Worm (Caenorhabditis elegans) whole organism, L1 larva: ENCODE measurements around the gene B0563.1.

Experiments
- C04F5.9 ChIP-seq: sonication (generic microtip); optimal IDR thresholded peaks from 2 replicates; lab custom pipeline; 2016; ENCODE audit warnings: missing genetic modification characterization, missing compliant biosample characterization
- C16A3.4 ChIP-seq: fragments of 150-350 bp; optimal IDR thresholded peaks from 2 replicates; lab custom pipeline; 2014; ENCODE audit warnings: missing biosample characterization, missing genetic modification characterization
- Y116A8C.19 ChIP-seq: sonication (generic microtip); optimal IDR thresholded peaks from 2 replicates; lab custom pipeline; 2016; ENCODE audit warnings: missing compliant biosample characterization, missing genetic modification characterization, borderline replicate concordance
- aha-1 ChIP-seq: fragments of 150-350 bp; optimal IDR thresholded peaks from 2 replicates; lab custom pipeline; 2014; ENCODE audit warnings: missing biosample characterization, missing genetic modification characterization
- alr-1 ChIP-seq: fragments of 200-800 bp; sonication (Bioruptor generic); optimal IDR thresholded peaks from 2 replicates; lab custom pipeline; 2018; ENCODE audit warnings: borderline replicate concordance, mild to moderate bottlenecking, missing genetic modification characterization, missing compliant biosample characterization
- aly-2 ChIP-seq: fragments of 150-350 bp; optimal IDR thresholded peaks from 2 replicates; lab custom pipeline; 2014; ENCODE audit warnings: missing biosample characterization, missing genetic modification characterization
- blmp-1 ChIP-seq: fragments of 150-350 bp; optimal IDR thresholded peaks from 2 replicates; lab custom pipeline; 2014; ENCODE audit warnings: missing biosample characterization, missing genetic modification characterization
- ceh-8 ChIP-seq: fragments of 200-800 bp; sonication (Bioruptor generic); optimal IDR thresholded peaks from 2 replicates; lab custom pipeline; 2018; ENCODE audit warnings: mild to moderate bottlenecking, missing genetic modification characterization, moderate library complexity, missing compliant biosample characterization
- ceh-82 ChIP-seq, 3 experiments: fragments of 150-350 bp in 1 of 3; sonication (generic microtip) in 2 of 3; optimal IDR thresholded peaks; 2 replicates each; lab custom pipeline; 2014 to 2017; ENCODE audit warnings: missing biosample characterization in 3 of 3, missing genetic modification characterization in 3 of 3
- ceh-90 ChIP-seq: sonication (generic microtip); optimal IDR thresholded peaks from 2 replicates; lab custom pipeline; 2016; ENCODE audit warnings: missing genetic modification characterization, missing compliant biosample characterization
- dpl-1 ChIP-seq, 3 experiments: fragments of 150-350 bp in 2 of 3; sonication (generic microtip) in 1 of 3; optimal IDR thresholded peaks; 2 replicates each; lab custom pipeline; 2014 to 2017; ENCODE audit warnings: missing biosample characterization in 3 of 3, missing genetic modification characterization in 3 of 3, missing genetic modification reagents in 3 of 3
- dsc-1 ChIP-seq: sonication (generic microtip); optimal IDR thresholded peaks from 2 replicates; lab custom pipeline; 2016; ENCODE audit warnings: mild to moderate bottlenecking, missing genetic modification characterization, missing compliant biosample characterization
- efl-1 ChIP-seq, 4 experiments: fragments of 150-350 bp; optimal IDR thresholded peaks in 3 of 4; peaks in 1 of 4; 1 replicate in 1 of 4; 2 replicates in 3 of 4; lab custom pipeline; 2014; ENCODE audit warnings: missing biosample characterization in 2 of 4, missing genetic modification characterization in 2 of 4, missing genetic modification reagents in 2 of 4
- egl-13 ChIP-seq: sonication (generic microtip); optimal IDR thresholded peaks from 2 replicates; lab custom pipeline; 2016; ENCODE audit warnings: missing genotype, missing genetic modification reagents, missing genetic modification characterization, missing compliant biosample characterization
- elt-3 ChIP-seq, 6 experiments: fragments of 150-350 bp in 1 of 6; sonication (generic microtip); optimal IDR thresholded peaks; 2 replicates each; lab custom pipeline; 2017 to 2018; ENCODE audit warnings: missing biosample characterization in 6 of 6, missing genetic modification characterization in 6 of 6, inconsistent platforms in 1 of 6
- ets-5 ChIP-seq: fragments of 200-800 bp; sonication (Bioruptor generic); IDR thresholded peaks from 2 replicates; pipeline ENCODE4 v1.3.6; 2022; ENCODE audit warnings: missing genetic modification characterization, missing compliant biosample characterization
- fkh-4 ChIP-seq: sonication (generic microtip); optimal IDR thresholded peaks from 2 replicates; lab custom pipeline; 2016; ENCODE audit warnings: missing compliant biosample characterization, missing genetic modification characterization, borderline replicate concordance
- fkh-8 ChIP-seq: sonication (generic microtip); optimal IDR thresholded peaks from 2 replicates; lab custom pipeline; 2016; ENCODE audit warnings: mild to moderate bottlenecking, missing genetic modification characterization, missing compliant biosample characterization
- fos-1 ChIP-seq: fragments of 150-350 bp; optimal IDR thresholded peaks from 2 replicates; lab custom pipeline; 2014; ENCODE audit warnings: missing biosample characterization, missing genetic modification characterization
- grh-1 ChIP-seq: fragments of 200-800 bp; sonication (Bioruptor generic); IDR thresholded peaks from 2 replicates; pipeline ENCODE4 v1.3.6; 2022; ENCODE audit warnings: missing genetic modification reagents, missing genetic modification characterization, missing compliant biosample characterization
- hlh-17 ChIP-seq: fragments of 200-800 bp; sonication (Bioruptor generic); optimal IDR thresholded peaks from 2 replicates; lab custom pipeline; 2018; ENCODE audit warnings: missing genetic modification characterization, mild to moderate bottlenecking, missing compliant biosample characterization, moderate library complexity, borderline replicate concordance
- hpl-2 ChIP-seq: fragments of 150-350 bp; optimal IDR thresholded peaks from 2 replicates; lab custom pipeline; 2014; ENCODE audit warnings: missing biosample characterization, missing genetic modification reagents, missing genetic modification characterization
- irx-1 ChIP-seq: sonication (generic microtip); optimal IDR thresholded peaks from 2 replicates; lab custom pipeline; 2016; ENCODE audit warnings: missing genetic modification characterization, missing compliant biosample characterization
- isw-1 ChIP-seq: fragments of 200-800 bp; sonication (Bioruptor generic); IDR thresholded peaks from 2 replicates; pipeline ENCODE4 v1.3.6; 2022; ENCODE audit warnings: missing genetic modification characterization, missing compliant biosample characterization
- jun-1 ChIP-seq: fragments of 150-350 bp; optimal IDR thresholded peaks from 2 replicates; lab custom pipeline; 2014; ENCODE audit warnings: missing biosample characterization, missing genetic modification reagents, missing genetic modification characterization
- lin-13 ChIP-seq: fragments of 150-350 bp; optimal IDR thresholded peaks from 2 replicates; lab custom pipeline; 2014; ENCODE audit warnings: missing biosample characterization, missing genetic modification reagents, missing genetic modification characterization
- lin-14 ChIP-seq: fragments of 200-800 bp; sonication (Bioruptor generic); optimal IDR thresholded peaks from 2 replicates; lab custom pipeline; 2018; ENCODE audit warnings: mild to moderate bottlenecking, missing genetic modification characterization, moderate library complexity, missing compliant biosample characterization
- lin-35 ChIP-seq, 2 experiments: fragments of 150-350 bp; optimal IDR thresholded peaks; 2 replicates each; lab custom pipeline; 2014; ENCODE audit warnings: missing biosample characterization in 2 of 2, missing genetic modification characterization in 2 of 2, missing genetic modification reagents in 2 of 2
- mdl-1 ChIP-seq, 2 experiments: fragments of 150-350 bp; optimal IDR thresholded peaks; 2 replicates each; lab custom pipeline; 2014 to 2017; ENCODE audit warnings: missing biosample characterization in 2 of 2, missing genetic modification characterization in 2 of 2, inconsistent platforms in 1 of 2
- mep-1 ChIP-seq: fragments of 150-350 bp; optimal IDR thresholded peaks from 2 replicates; lab custom pipeline; 2014; ENCODE audit warnings: missing biosample characterization, missing genetic modification characterization
- nhr-12 ChIP-seq: sonication (generic microtip); optimal IDR thresholded peaks from 2 replicates; lab custom pipeline; 2017; ENCODE audit warnings: missing biosample characterization, missing genetic modification characterization
- nhr-19 ChIP-seq: fragments of 200-800 bp; sonication (Bioruptor generic); conservative IDR thresholded peaks from 2 replicates; pipeline ENCODE4 v1.3.6; 2022; ENCODE audit warnings: missing genetic modification characterization, missing compliant biosample characterization
- nhr-20 ChIP-seq: sonication (generic microtip); optimal IDR thresholded peaks from 2 replicates; lab custom pipeline; 2016; ENCODE audit warnings: mild to moderate bottlenecking, missing genetic modification characterization, missing compliant biosample characterization
- nhr-237 ChIP-seq: fragments of 150-350 bp; optimal IDR thresholded peaks from 2 replicates; lab custom pipeline; 2014; ENCODE audit warnings: missing biosample characterization, missing genetic modification characterization
- nhr-28 ChIP-seq: fragments of 150-350 bp; optimal IDR thresholded peaks from 2 replicates; lab custom pipeline; 2014; ENCODE audit warnings: missing biosample characterization, missing genetic modification characterization
- nhr-47 ChIP-seq: sonication (generic microtip); optimal IDR thresholded peaks from 2 replicates; lab custom pipeline; 2016; ENCODE audit warnings: mild to moderate bottlenecking, missing genetic modification characterization, moderate library complexity, missing compliant biosample characterization
- nhr-76 ChIP-seq: sonication (generic microtip); optimal IDR thresholded peaks from 2 replicates; lab custom pipeline; 2017; ENCODE audit warnings: missing biosample characterization, missing genetic modification characterization
- nhr-77 ChIP-seq: fragments of 150-350 bp; optimal IDR thresholded peaks from 2 replicates; lab custom pipeline; 2014; ENCODE audit warnings: missing biosample characterization, missing genetic modification characterization
- nhr-85 ChIP-seq: sonication (generic microtip); peaks from one replicate; lab custom pipeline; 2016; ENCODE audit warnings: missing genetic modification characterization, inconsistent platforms, missing compliant biosample characterization
- nhr-90 ChIP-seq: sonication (generic microtip); optimal IDR thresholded peaks from 2 replicates; lab custom pipeline; 2016; ENCODE audit warnings: mild to moderate bottlenecking, missing genetic modification characterization, missing compliant biosample characterization; ENCODE audit not compliant: poor library complexity
- pqm-1 ChIP-seq: sonication (generic microtip); optimal IDR thresholded peaks from 3 replicates; lab custom pipeline; 2017; ENCODE audit warnings: missing biosample characterization, missing genetic modification characterization
- rnt-1 ChIP-seq: sonication (generic microtip); optimal IDR thresholded peaks from 2 replicates; lab custom pipeline; 2016; ENCODE audit warnings: mild to moderate bottlenecking, missing genetic modification characterization, moderate library complexity, missing compliant biosample characterization
- snu-23 ChIP-seq: sonication (generic microtip); optimal IDR thresholded peaks from 2 replicates; lab custom pipeline; 2016; ENCODE audit warnings: missing genetic modification characterization, missing compliant biosample characterization
- sptf-1 ChIP-seq: fragments of 150-350 bp; optimal IDR thresholded peaks from 2 replicates; lab custom pipeline; 2014; ENCODE audit warnings: missing biosample characterization, missing genetic modification characterization
- sup-37 ChIP-seq: fragments of 200-800 bp; sonication (Bioruptor generic); optimal IDR thresholded peaks from 2 replicates; lab custom pipeline; 2018; ENCODE audit warnings: mild to moderate bottlenecking, missing genetic modification characterization, missing compliant biosample characterization
- swsn-7 ChIP-seq: sonication (generic microtip); optimal IDR thresholded peaks from 2 replicates; lab custom pipeline; 2016; ENCODE audit warnings: missing genetic modification characterization, missing compliant biosample characterization
- tbx-2 ChIP-seq: sonication (generic microtip); optimal IDR thresholded peaks from 2 replicates; lab custom pipeline; 2016; ENCODE audit warnings: missing genetic modification characterization, missing compliant biosample characterization
- tlp-1 ChIP-seq: fragments of 150-350 bp; optimal IDR thresholded peaks from 2 replicates; lab custom pipeline; 2014; ENCODE audit warnings: missing biosample characterization, missing genetic modification characterization
- unc-62 ChIP-seq: fragments of 150-350 bp; optimal IDR thresholded peaks from 2 replicates; lab custom pipeline; 2014; ENCODE audit warnings: missing biosample characterization, missing genetic modification reagents, missing genetic modification characterization
- unc-98 ChIP-seq: fragments of 200-800 bp; sonication (Bioruptor generic); IDR thresholded peaks from 2 replicates; pipeline ENCODE4 v1.3.6; 2022; ENCODE audit warnings: missing genetic modification characterization, missing compliant biosample characterization
- vab-15 ChIP-seq: sonication (generic microtip); optimal IDR thresholded peaks from 2 replicates; lab custom pipeline; 2017; ENCODE audit warnings: missing genotype, mild to moderate bottlenecking, missing genetic modification characterization, missing compliant biosample characterization
- xbp-1 ChIP-seq: sonication (generic microtip); optimal IDR thresholded peaks from 2 replicates; lab custom pipeline; 2016; ENCODE audit warnings: missing genetic modification characterization, missing compliant biosample characterization
- zag-1 ChIP-seq: fragments of 150-350 bp; optimal IDR thresholded peaks from 2 replicates; lab custom pipeline; 2014; ENCODE audit warnings: missing biosample characterization, missing genetic modification characterization

The B0563.1 gene

DNA sequence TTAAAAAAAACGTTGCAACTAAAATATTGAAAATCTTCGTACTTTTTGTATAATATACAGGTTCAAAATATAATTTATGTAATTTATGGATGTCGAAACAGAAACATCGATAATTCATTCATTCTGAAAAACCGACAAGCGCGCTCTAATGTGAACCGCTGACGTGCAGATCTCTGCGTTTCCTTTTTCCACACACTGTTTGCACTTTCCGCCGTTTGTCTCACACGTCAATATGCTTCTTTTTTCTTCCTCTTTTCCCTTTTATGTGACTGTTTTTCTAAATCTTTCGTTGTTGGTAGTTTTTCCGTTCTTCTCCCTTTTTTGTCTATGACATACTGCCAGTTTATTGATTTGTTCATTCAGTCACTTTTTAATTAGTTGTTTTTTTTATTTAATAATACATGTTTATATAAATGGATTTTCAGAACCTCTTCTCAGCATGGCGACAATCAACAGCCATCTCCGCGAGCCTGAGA lies 21.0 kb upstream of the B0563.1 start, which contains the start of gene tmbi-4:
Gene tmbi-4, plus strand, starts transcription at position 426 of the 476 bp plus-strand sequence.
- TF ChIP-seq fkh-8 (tag; lab: Kevin White, UChicago) (no peak), pqm-1 (no peak), sptf-1 (tag; lab: Kevin White, UChicago) (no peak), Y116A8C.19 (tag; lab: Kevin White, UChicago) (no peak), nhr-237 (no peak), fkh-4 (tag; lab: Kevin White, UChicago) (no peak), mep-1 (tag; lab: Kevin White, UChicago) (peak; percentile 52), lin-13 (GFP tag; lab: Kevin White, UChicago) (peak; percentile 35), alr-1 (tag; lab: Kevin White, UChicago) (no peak), ets-5 (GFP tag; lab: Robert Waterston, UW) (no peak), nhr-12 (tag; lab: Kevin White, UChicago) (no peak), dsc-1 (tag; lab: Kevin White, UChicago) (peak; percentile 20), isw-1 (GFP tag; lab: Robert Waterston, UW) (no peak; the same call in 1 of the 2 replicates), egl-13 (tag; lab: Kevin White, UChicago) (peak; percentile 1), dpl-1 (GFP tag; optimal IDR thresholded peaks at IDR 0.05; lab: Kevin White, UChicago) (peak; percentile 12 to 43 (median 42)), tbx-2 (tag; lab: Kevin White, UChicago) (peak; percentile 53), sup-37 (GFP tag; lab: Kevin White, UChicago) (no peak), fos-1 (tag; lab: Kevin White, UChicago) (peak; percentile 22), efl-1 (optimal IDR thresholded peaks at IDR 0.05; lab: Kevin White, UChicago) (peak; percentile 30 to 61), efl-1 (GFP tag; optimal IDR thresholded peaks at IDR 0.05 in 1 of 2; lab: Kevin White, UChicago) (peak in 1 of 2 experiments; percentile 14), ceh-90 (no peak), lin-14 (peak; percentile 87), grh-1 (no peak), aha-1 (tag; lab: Kevin White, UChicago) (no peak), snu-23 (GFP tag; lab: Kevin White, UChicago) (peak; percentile 73), jun-1 (tag; lab: Kevin White, UChicago) (no peak), unc-98 (GFP tag; lab: Robert Waterston, UW) (no peak), xbp-1 (peak; percentile 75), C16A3.4 (tag; lab: Kevin White, UChicago) (peak; percentile 80), hpl-2 (GFP tag; lab: Kevin White, UChicago) (no peak), lin-35 (GFP tag; optimal IDR thresholded peaks at IDR 0.05; lab: Kevin White, UChicago) (peak; percentile 44 to 74), ceh-8 (GFP tag; lab: Kevin White, UChicago) (no peak), rnt-1 (no peak), vab-15 (no peak), swsn-7 (peak; percentile 51), hlh-17 (GFP tag; lab: Kevin White, UChicago) (no peak), nhr-76 (no peak), mdl-1 (tag; optimal IDR thresholded peaks at IDR 0.05; lab: Kevin White, UChicago) (peak in 1 of 2 experiments; percentile 59), blmp-1 (tag; lab: Kevin White, UChicago) (peak; percentile 96), C04F5.9 (no peak), nhr-20 (tag; lab: Kevin White, UChicago) (peak; percentile 64), ceh-82 (tag; optimal IDR thresholded peaks at IDR 0.05; lab: Kevin White, UChicago) (peak in 1 of 3 experiments; percentile 57), nhr-77 (tag; lab: Kevin White, UChicago) (peak; percentile 26), unc-62 (GFP tag; lab: Kevin White, UChicago) (no peak), nhr-85 (tag; lab: Kevin White, UChicago) (peak; percentile 59), elt-3 (tag; optimal IDR thresholded peaks at IDR 0.05; lab: Kevin White, UChicago) (peak in 1 of 6 experiments; percentile 52), tlp-1 (no peak), irx-1 (tag; lab: Kevin White, UChicago) (no peak), nhr-28 (no peak), nhr-19 (no peak; the same call in 1 of the 2 replicates), nhr-90 (tag; lab: Kevin White, UChicago) (peak; percentile 2), nhr-47 (tag; lab: Kevin White, UChicago) (peak; percentile 53), zag-1 (tag; lab: Kevin White, UChicago) (no peak), aly-2 (tag; lab: Kevin White, UChicago) (no peak)
